Worm (Caenorhabditis elegans): ENCODE measurements around the gene str-173.
A peak's percentile ranks its signal among the peaks of the same experiment; 100 is the strongest.

DNA sequence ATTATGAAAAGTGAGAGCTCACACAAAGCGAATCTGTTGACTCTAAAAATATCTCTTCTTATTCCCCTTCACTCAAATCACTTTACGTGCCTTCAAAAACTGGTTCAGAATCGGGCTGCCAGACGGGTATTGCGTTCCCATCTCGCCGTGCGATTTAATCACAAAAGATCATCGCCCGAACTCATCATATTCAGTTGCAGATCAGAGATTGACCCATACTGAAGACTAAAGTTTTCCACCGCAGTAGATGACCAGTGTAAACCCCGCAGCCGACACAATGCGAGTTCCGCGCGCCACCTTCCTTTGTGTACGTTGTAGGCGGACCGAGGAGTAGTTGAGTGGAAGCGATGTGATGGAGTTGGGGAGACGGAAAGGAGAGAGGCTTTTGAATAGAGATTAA lies 19.1 kb downstream of the str-173 start:
- no peak for TF ChIP-seq him-1 (tag; optimal IDR thresholded peaks at IDR 0.05)
- peak; percentile 6 for TF ChIP-seq W03F9.2 (tag; optimal IDR thresholded peaks at IDR 0.05)
- TF ChIP-seq dao-5 (tag; optimal IDR thresholded peaks at IDR 0.05) = no peak

All from whole organism, L4/young adult.